Fruit fly (Drosophila melanogaster) whole organism, wandering third instar larva: ENCODE results near the gene Myo61F.

Source experiments
- Abd-B ChIP-seq: fragments of >200 bp; optimal IDR thresholded peaks from 2 replicates; lab custom pipeline; 2017; ENCODE audit warnings: missing biosample characterization, missing genetic modification characterization
- CG9705 ChIP-seq: fragments of 200-800 bp; sonication (Bioruptor generic); optimal IDR thresholded peaks from 2 replicates; lab custom pipeline; 2018; ENCODE audit warnings: missing biosample characterization, mild to moderate bottlenecking, missing genetic modification characterization
- CrebA ChIP-seq: fragments of 200-800 bp; sonication (Bioruptor generic); optimal IDR thresholded peaks from 2 replicates; lab custom pipeline; 2016; ENCODE audit warnings: missing biosample characterization, mild to moderate bottlenecking, missing genetic modification characterization, borderline replicate concordance
- Dif ChIP-seq: fragments of 200-275, 200-300 bp; sonication (Bioruptor generic); optimal IDR thresholded peaks from 2 replicates; lab custom pipeline; 2018; ENCODE audit warnings: missing biosample characterization, missing genetic modification characterization; ENCODE audit not compliant: partially characterized antibody
- GATAd ChIP-seq: sonication (Bioruptor generic); optimal IDR thresholded peaks from 2 replicates; lab custom pipeline; 2016; ENCODE audit warnings: missing biosample characterization, missing genetic modification characterization
- HLH106 ChIP-seq: fragments of 200-800 bp; optimal IDR thresholded peaks from 3 replicates; lab custom pipeline; 2019; ENCODE audit warnings: missing biosample characterization, mild to moderate bottlenecking, missing genetic modification characterization, moderate library complexity
- Hnf4 ChIP-seq: fragments of 200-800 bp; sonication (Bioruptor generic); optimal IDR thresholded peaks from 2 replicates; lab custom pipeline; 2016; ENCODE audit warnings: missing biosample characterization, mild to moderate bottlenecking, missing genetic modification characterization
- Hr78 ChIP-seq: fragments of >200 bp; optimal IDR thresholded peaks from 2 replicates; lab custom pipeline; 2017; ENCODE audit warnings: missing biosample characterization, missing genetic modification characterization
- Hr83 ChIP-seq: fragments of 200-300 bp; sonication (Bioruptor generic); optimal IDR thresholded peaks from 2 replicates; lab custom pipeline; 2016; ENCODE audit warnings: missing biosample characterization, mild to moderate bottlenecking, missing genetic modification characterization, moderate library complexity; ENCODE audit not compliant: poor library complexity, severe bottlenecking
- Jra ChIP-seq: sonication (Bioruptor generic); optimal IDR thresholded peaks from 2 replicates; lab custom pipeline; 2016; ENCODE audit warnings: missing biosample characterization, missing genetic modification characterization
- Mio ChIP-seq: sonication (Bioruptor generic); optimal IDR thresholded peaks from 2 replicates; lab custom pipeline; 2016; ENCODE audit warnings: missing biosample characterization, missing genetic modification characterization
- Myc ChIP-seq: fragments of >200 bp; optimal IDR thresholded peaks from 2 replicates; lab custom pipeline; 2017
- N ChIP-seq: fragments of >200 bp; optimal IDR thresholded peaks from 2 replicates; lab custom pipeline; 2018; ENCODE audit warnings: missing biosample characterization, missing external identifiers, missing genetic modification characterization
- Rel ChIP-seq, 2 experiments: fragments of 200-800 bp; sonication (Bioruptor generic) in 1 of 2; optimal IDR thresholded peaks; 2 replicates in 1 of 2; 3 replicates in 1 of 2; lab custom pipeline; 2016 to 2019; ENCODE audit warnings: mild to moderate bottlenecking in 2 of 2, missing biosample characterization in 2 of 2, missing genetic modification characterization in 2 of 2, moderate library complexity in 1 of 2
- Sp1 ChIP-seq: fragments of 200-800 bp; sonication (Bioruptor generic); optimal IDR thresholded peaks from 3 replicates; lab custom pipeline; 2019; ENCODE audit warnings: missing biosample characterization, mild to moderate bottlenecking, missing genetic modification characterization, moderate library complexity
- br ChIP-seq: fragments of 200-800 bp; sonication (Bioruptor generic); optimal IDR thresholded peaks from 2 replicates; lab custom pipeline; 2016; ENCODE audit warnings: missing biosample characterization, missing genetic modification characterization
- brk ChIP-seq: fragments of 200-800 bp; sonication (Bioruptor generic); optimal IDR thresholded peaks from 2 replicates; lab custom pipeline; 2016; ENCODE audit warnings: missing biosample characterization, mild to moderate bottlenecking, missing genetic modification characterization
- dl ChIP-seq, 2 experiments: fragments of 175-275, 200-275 bp in 1 of 2; fragments of 200-275 bp in 1 of 2; sonication (Bioruptor generic); optimal IDR thresholded peaks; lab custom pipeline; 2018; ENCODE audit warnings: mild to moderate bottlenecking in 2 of 2, missing biosample characterization in 2 of 2, missing genetic modification characterization in 2 of 2, moderate library complexity in 2 of 2; ENCODE audit not compliant: partially characterized antibody in 2 of 2, insufficient read depth in 1 of 2
- dmrt93B ChIP-seq: fragments of 200-800 bp; sonication (Bioruptor generic); optimal IDR thresholded peaks from 2 replicates; lab custom pipeline; 2018; ENCODE audit warnings: missing biosample characterization, mild to moderate bottlenecking, missing genetic modification characterization
- dsf ChIP-seq: sonication (Bioruptor generic); optimal IDR thresholded peaks from 2 replicates; lab custom pipeline; 2016; ENCODE audit warnings: missing biosample characterization, missing genetic modification characterization, borderline replicate concordance
- ey ChIP-seq: fragments of 200-800 bp; sonication (Bioruptor generic); optimal IDR thresholded peaks from 2 replicates; lab custom pipeline; 2016; ENCODE audit warnings: missing biosample characterization, missing genetic modification characterization
- foxo ChIP-seq, 2 experiments: fragments of 200-800 bp; sonication (Bioruptor generic); optimal IDR thresholded peaks; 2 replicates in 1 of 2; 3 replicates in 1 of 2; lab custom pipeline; 2016 to 2017; ENCODE audit warnings: missing biosample characterization in 2 of 2, missing genetic modification characterization in 2 of 2
- fru ChIP-seq: fragments of 200-800 bp; sonication (Bioruptor generic); optimal IDR thresholded peaks from 3 replicates; lab custom pipeline; 2016; ENCODE audit warnings: missing biosample characterization, mild to moderate bottlenecking, missing genetic modification characterization
- h ChIP-seq: fragments of 200-800 bp; sonication (Bioruptor generic); optimal IDR thresholded peaks from 3 replicates; lab custom pipeline; 2016; ENCODE audit warnings: missing biosample characterization, mild to moderate bottlenecking, missing genetic modification characterization
- lola ChIP-seq: fragments of >200 bp; optimal IDR thresholded peaks from 2 replicates; lab custom pipeline; 2017; ENCODE audit warnings: missing biosample characterization, missing genetic modification characterization
- psq ChIP-seq: fragments of 200-800 bp; sonication (Bioruptor generic); optimal IDR thresholded peaks from 3 replicates; lab custom pipeline; 2017; ENCODE audit warnings: missing biosample characterization, mild to moderate bottlenecking, missing genetic modification characterization, moderate library complexity
- rgr ChIP-seq: fragments of 200-800 bp; sonication (Bioruptor generic); optimal IDR thresholded peaks from 3 replicates; lab custom pipeline; 2016; ENCODE audit warnings: missing biosample characterization, mild to moderate bottlenecking, missing genetic modification characterization
- sage ChIP-seq: fragments of 200-800 bp; sonication (Bioruptor generic); optimal IDR thresholded peaks from 2 replicates; lab custom pipeline; 2016; ENCODE audit warnings: missing biosample characterization, mild to moderate bottlenecking, missing genetic modification characterization
- sv ChIP-seq: fragments of 200-800 bp; sonication (Bioruptor generic); optimal IDR thresholded peaks from 3 replicates; lab custom pipeline; 2016; ENCODE audit warnings: missing biosample characterization, missing genetic modification characterization
- usp ChIP-seq: fragments of >200 bp; optimal IDR thresholded peaks from 2 replicates; lab custom pipeline; 2017; ENCODE audit warnings: missing biosample characterization, missing genetic modification characterization
- woc ChIP-seq: sonication (Bioruptor generic); optimal IDR thresholded peaks from 2 replicates; lab custom pipeline; 2016; ENCODE audit warnings: missing biosample characterization, mild to moderate bottlenecking, missing genetic modification characterization

The Myo61F gene

dm6 chr3L:1348248-1348647 lies 30.0 kb downstream of the Myo61F start (continued):
- TF ChIP-seq Mio (GFP tag; lab: Kevin White, UChicago), result no peak
- no peak for TF ChIP-seq usp

dm6 chr3L:1348935-1349334 lies 30.7 kb downstream of the Myo61F start:
- TF ChIP-seq lola (GFP tag; lab: Kevin White, UChicago), result no peak
- no peak for TF ChIP-seq Jra (GFP tag; lab: Kevin White, UChicago)
- TF ChIP-seq sage (GFP tag; lab: Kevin White, UChicago), result no peak
- no peak for TF ChIP-seq Abd-B (GFP tag; lab: Kevin White, UChicago)
- TF ChIP-seq Dif (GFP tag; lab: Kevin White, UChicago), result no peak
- TF ChIP-seq Mio (GFP tag; lab: Kevin White, UChicago), result no peak
- TF ChIP-seq br (GFP tag; lab: Kevin White, UChicago), result no peak
- TF ChIP-seq Myc (lab: Kevin White, UChicago), result no peak
- no peak for TF ChIP-seq CrebA (GFP tag; lab: Kevin White, UChicago)
- no peak for TF ChIP-seq dl (GFP tag; optimal IDR thresholded peaks at IDR 0.05; lab: Kevin White, UChicago; ENCODE audit: insufficient read depth in 1 of 2, partially characterized antibody in 2 of 2)
- no peak for TF ChIP-seq CG9705 (GFP tag; lab: Kevin White, UChicago)
- no peak for TF ChIP-seq dmrt93B
- TF ChIP-seq Rel (GFP tag; optimal IDR thresholded peaks at IDR 0.05; lab: Kevin White, UChicago), result no peak
- no peak for TF ChIP-seq Rel (tag; optimal IDR thresholded peaks at IDR 0.05; lab: Kevin White, UChicago)

- TF ChIP-seq psq, result peak; percentile 79
- TF ChIP-seq Myc (lab: Kevin White, UChicago), result no peak
- TF ChIP-seq Dif (GFP tag; lab: Kevin White, UChicago), result peak; percentile 50
- TF ChIP-seq dl (GFP tag; optimal IDR thresholded peaks at IDR 0.05; lab: Kevin White, UChicago; ENCODE audit: insufficient read depth in 1 of 2, partially characterized antibody in 2 of 2), result peak in 1 of 2 experiments; percentile 13
These were observed 31.1 kb downstream of the Myo61F start for dm6 chr3L:1349397-1349796.

- peak; percentile 28 for TF ChIP-seq rgr (GFP tag; lab: Kevin White, UChicago)
- TF ChIP-seq woc, result peak; percentile 42
- TF ChIP-seq lola (GFP tag; lab: Kevin White, UChicago), result no peak
- TF ChIP-seq HLH106 (tag; lab: Kevin White, UChicago), result peak; percentile 60
- no peak for TF ChIP-seq CG9705 (GFP tag; lab: Kevin White, UChicago)
- TF ChIP-seq GATAd (GFP tag; lab: Kevin White, UChicago), result no peak
- no peak for TF ChIP-seq psq
- peak; percentile 46 for TF ChIP-seq dsf (GFP tag; lab: Kevin White, UChicago)
- peak in 1 of 2 experiments; percentile 62 for TF ChIP-seq foxo (GFP tag; optimal IDR thresholded peaks at IDR 0.05; lab: Kevin White, UChicago)
- TF ChIP-seq Hnf4 (GFP tag; lab: Kevin White, UChicago), result peak; percentile 76
- TF ChIP-seq sv (GFP tag; lab: Kevin White, UChicago), result no peak
- TF ChIP-seq Sp1 (GFP tag; lab: Kevin White, UChicago), result peak; percentile 28
- no peak for TF ChIP-seq Hr78 (GFP tag; lab: Kevin White, UChicago)
- TF ChIP-seq brk, result peak; percentile 73
- TF ChIP-seq Jra (GFP tag; lab: Kevin White, UChicago), result peak; percentile 1
- no peak for TF ChIP-seq Dif (GFP tag; lab: Kevin White, UChicago)
- peak; percentile 11 for TF ChIP-seq dmrt93B
- TF ChIP-seq sage (GFP tag; lab: Kevin White, UChicago), result peak; percentile 9
- TF ChIP-seq Hr83 (GFP tag; lab: Kevin White, UChicago), result peak; percentile 22
- peak; percentile 32 for TF ChIP-seq fru
- peak; percentile 38 for TF ChIP-seq ey (GFP tag; lab: Kevin White, UChicago)
- TF ChIP-seq dl (GFP tag; optimal IDR thresholded peaks at IDR 0.05; lab: Kevin White, UChicago; ENCODE audit: insufficient read depth in 1 of 2, partially characterized antibody in 2 of 2), result peak in 1 of 2 experiments; percentile 21
- TF ChIP-seq N (GFP tag; lab: Kevin White, UChicago), result peak; percentile 65
- TF ChIP-seq br (GFP tag; lab: Kevin White, UChicago), result peak; percentile 8
- peak; percentile 44 for TF ChIP-seq h (GFP tag; lab: Kevin White, UChicago)
- TF ChIP-seq Rel (GFP tag; optimal IDR thresholded peaks at IDR 0.05; lab: Kevin White, UChicago), result no peak
- TF ChIP-seq Rel (tag; optimal IDR thresholded peaks at IDR 0.05; lab: Kevin White, UChicago), result peak; percentile 1
These were observed 32.0 kb downstream of the Myo61F start for dm6 chr3L:1349942-1350923.
